Fruit fly (Drosophila melanogaster) whole organism, embryonic: Measurements from ENCODE around the gene Mrtf.
A peak's percentile ranks its signal among the peaks of the same experiment; 100 is the strongest.

Experiments used
- Aef1 ChIP-seq: fragments of 200-800 bp; sonication (Bioruptor generic); IDR thresholded peaks from 3 replicates; pipeline ENCODE4 v1.3.6; 2022; ENCODE audit warnings: missing biosample characterization, missing genetic modification characterization
- BEAF-32 ChIP-seq: fragments of 200-800 bp; sonication (Bioruptor generic); optimal IDR thresholded peaks from 3 replicates; lab custom pipeline; 2017; ENCODE audit warnings: missing biosample characterization, missing genetic modification characterization, mild to moderate bottlenecking, moderate library complexity, missing genetic modification reagents
- CG10654 ChIP-seq: fragments of 200-800 bp; sonication (Bioruptor generic); optimal IDR thresholded peaks from 2 replicates; lab custom pipeline; 2016; ENCODE audit warnings: missing biosample characterization, missing genetic modification characterization
- CG11695 ChIP-seq: fragments of 200-800 bp; sonication (Bioruptor generic); IDR thresholded peaks from 3 replicates; pipeline ENCODE4 v1.3.6; 2022; ENCODE audit warnings: missing biosample characterization, missing genetic modification characterization
- CG13287 ChIP-seq: fragments of 200-800 bp; sonication (Bioruptor generic); IDR thresholded peaks from 2 replicates; pipeline ENCODE4 v1.3.6; 2022; ENCODE audit warnings: missing biosample characterization, missing genetic modification characterization; ENCODE audit not compliant: partially characterized antibody
- CG14441 ChIP-seq: fragments of 200-800 bp; sonication (Bioruptor generic); IDR thresholded peaks from 2 replicates; pipeline ENCODE4 v1.3.6; 2022; ENCODE audit warnings: missing biosample characterization, missing genetic modification characterization
- CG14860 ChIP-seq: fragments of 200-800 bp; sonication (Bioruptor generic); IDR thresholded peaks from 3 replicates; pipeline ENCODE4 v1.3.6; 2022; ENCODE audit warnings: missing biosample characterization, missing genetic modification characterization; ENCODE audit not compliant: partially characterized antibody
- CG15269 ChIP-seq: fragments of 200-800 bp; sonication (Bioruptor generic); optimal IDR thresholded peaks from 2 replicates; lab custom pipeline; 2018; ENCODE audit warnings: missing biosample characterization, mild to moderate bottlenecking, missing genetic modification characterization, moderate library complexity
- CG16779 ChIP-seq: fragments of 200-800 bp; sonication (Bioruptor generic); IDR thresholded peaks from 2 replicates; pipeline ENCODE4 v1.3.6; 2022; ENCODE audit warnings: missing biosample characterization, missing genetic modification characterization
- CG17361 ChIP-seq: fragments of 200-800 bp; sonication (Bioruptor generic); IDR thresholded peaks from 3 replicates; pipeline ENCODE4 v1.3.6; 2022; ENCODE audit warnings: missing biosample characterization, missing genetic modification characterization
- CG18476 ChIP-seq: fragments of 200-800 bp; sonication (Bioruptor generic); optimal IDR thresholded peaks from 2 replicates; lab custom pipeline; 2016; ENCODE audit warnings: missing biosample characterization, mild to moderate bottlenecking, missing genetic modification characterization
- CG18764 ChIP-seq: fragments of 200-800 bp; sonication (Bioruptor generic); optimal IDR thresholded peaks from 3 replicates; lab custom pipeline; 2016; ENCODE audit warnings: missing biosample characterization, missing genetic modification characterization
- CG2678 ChIP-seq: fragments of 200-800 bp; sonication (Bioruptor generic); optimal IDR thresholded peaks from 3 replicates; lab custom pipeline; 2019; ENCODE audit warnings: missing biosample characterization, mild to moderate bottlenecking, missing genetic modification characterization, moderate library complexity
- CG30020 ChIP-seq: fragments of 200-800 bp; optimal IDR thresholded peaks from 2 replicates; lab custom pipeline; 2019; ENCODE audit warnings: missing biosample characterization, mild to moderate bottlenecking, missing genetic modification characterization, moderate library complexity
- CG3726 ChIP-seq: fragments of 200-800 bp; sonication (Bioruptor generic); IDR thresholded peaks from 3 replicates; pipeline ENCODE4, ENCODE4 v1.3.6; 2022; ENCODE audit warnings: missing biosample characterization, missing genetic modification characterization
- CG3838 ChIP-seq: fragments of 200-800 bp; sonication (Bioruptor generic); optimal IDR thresholded peaks from 3 replicates; lab custom pipeline; 2016; ENCODE audit warnings: missing biosample characterization, missing genetic modification characterization
- CG42726 ChIP-seq: fragments of 200-800 bp; sonication (Bioruptor generic); IDR thresholded peaks from 2 replicates; pipeline ENCODE4 v1.3.6; 2022; ENCODE audit warnings: missing biosample characterization, missing genetic modification characterization; ENCODE audit not compliant: partially characterized antibody
- CG6175 ChIP-seq: fragments of 200-800 bp; sonication (Bioruptor generic); IDR thresholded peaks from 3 replicates; pipeline ENCODE4 v1.3.6; 2022; ENCODE audit warnings: missing biosample characterization, missing genetic modification characterization
- CG6854 ChIP-seq: fragments of 200-800 bp; sonication (Bioruptor generic); optimal IDR thresholded peaks from 3 replicates; lab custom pipeline; 2017; ENCODE audit warnings: missing biosample characterization, mild to moderate bottlenecking, missing genetic modification characterization
- CG9727 ChIP-seq: fragments of 200-800 bp; sonication (Bioruptor generic); optimal IDR thresholded peaks from 3 replicates; lab custom pipeline; 2017; ENCODE audit warnings: missing biosample characterization, mild to moderate bottlenecking, missing genetic modification characterization
- CG9817 ChIP-seq: fragments of 200-800 bp; sonication (Bioruptor generic); optimal IDR thresholded peaks from 2 replicates; lab custom pipeline; 2018; ENCODE audit warnings: missing biosample characterization, mild to moderate bottlenecking, missing genetic modification characterization, moderate library complexity
- CG9876 ChIP-seq: fragments of 200-800 bp; sonication (Bioruptor generic); optimal IDR thresholded peaks from 2 replicates; lab custom pipeline; 2016; ENCODE audit warnings: missing biosample characterization, missing genetic modification characterization
- Dbx ChIP-seq: fragments of 200-800 bp; sonication (Bioruptor generic); IDR thresholded peaks from 3 replicates; pipeline ENCODE4 v1.3.6; 2022; ENCODE audit warnings: missing biosample characterization, missing genetic modification characterization
- Deaf1 ChIP-seq: fragments of 200-800 bp; optimal IDR thresholded peaks from 3 replicates; lab custom pipeline; 2019; ENCODE audit warnings: missing biosample characterization, mild to moderate bottlenecking, missing genetic modification characterization, moderate library complexity
- Dref ChIP-seq: fragments of 200-800 bp; sonication (Bioruptor generic); IDR thresholded peaks from 2 replicates; pipeline ENCODE4 v1.3.6; 2022; ENCODE audit warnings: missing biosample characterization, missing genetic modification characterization
- Nf-YC ChIP-seq: fragments of 200-800 bp; optimal IDR thresholded peaks from 3 replicates; lab custom pipeline; 2019; ENCODE audit warnings: missing biosample characterization, mild to moderate bottlenecking, missing genetic modification characterization, moderate library complexity
- Oaz ChIP-seq: fragments of 200-800 bp; sonication (Bioruptor generic); IDR thresholded peaks from 2 replicates; pipeline ENCODE4 v1.3.6; 2022; ENCODE audit warnings: missing biosample characterization, missing genetic modification characterization
- Pdp1 ChIP-seq, 2 experiments: fragments of 200-800 bp; sonication (Bioruptor generic); optimal IDR thresholded peaks; 3 replicates each; lab custom pipeline; 2016; ENCODE audit warnings: missing biosample characterization in 2 of 2, missing genetic modification characterization in 2 of 2, mild to moderate bottlenecking in 1 of 2, moderate library complexity in 1 of 2
- Ptx1 ChIP-seq: fragments of 200-800 bp; sonication (Bioruptor generic); IDR thresholded peaks from 2 replicates; pipeline ENCODE4 v1.3.6; 2022; ENCODE audit warnings: missing biosample characterization, missing genetic modification characterization
- ac ChIP-seq: fragments of 200-800 bp; sonication (Bioruptor generic); optimal IDR thresholded peaks from 3 replicates; lab custom pipeline; 2017; ENCODE audit warnings: missing biosample characterization, mild to moderate bottlenecking, missing genetic modification characterization
- amos ChIP-seq: fragments of 200-800 bp; sonication (Bioruptor generic); IDR thresholded peaks from 2 replicates; pipeline ENCODE4 v1.3.6; 2022; ENCODE audit warnings: missing biosample characterization, missing genetic modification characterization; ENCODE audit not compliant: partially characterized antibody
- ara ChIP-seq: fragments of 200-800 bp; sonication (Bioruptor generic); IDR thresholded peaks from 2 replicates; pipeline ENCODE4 v1.3.6; 2022; ENCODE audit warnings: missing biosample characterization, missing genetic modification characterization
- bbx ChIP-seq: fragments of 200-800 bp; sonication (Bioruptor generic); IDR thresholded peaks from 2 replicates; pipeline ENCODE4 v1.3.6; 2022; ENCODE audit warnings: missing biosample characterization, missing genetic modification characterization; ENCODE audit not compliant: partially characterized antibody
- btn ChIP-seq: fragments of 200-800 bp; sonication (Bioruptor generic); optimal IDR thresholded peaks from 2 replicates; lab custom pipeline; 2016; ENCODE audit warnings: missing biosample characterization, missing genetic modification characterization
- cad ChIP-seq: fragments of >200 bp; optimal IDR thresholded peaks from 2 replicates; lab custom pipeline; 2017; ENCODE audit warnings: missing biosample characterization, missing genetic modification characterization
- cwo ChIP-seq: fragments of 200-800 bp; sonication (Bioruptor generic); optimal IDR thresholded peaks from 3 replicates; lab custom pipeline; 2017; ENCODE audit warnings: missing biosample characterization, missing genetic modification characterization, mild to moderate bottlenecking, moderate library complexity, missing genetic modification reagents
- emc ChIP-seq: fragments of 200-800 bp; sonication (Bioruptor generic); optimal IDR thresholded peaks from 2 replicates; lab custom pipeline; 2016; ENCODE audit warnings: missing biosample characterization, missing genetic modification characterization
- fd96Cb ChIP-seq: fragments of 200-800 bp; sonication (Bioruptor generic); optimal IDR thresholded peaks from 2 replicates; lab custom pipeline; 2018; ENCODE audit warnings: missing biosample characterization, mild to moderate bottlenecking, missing genetic modification characterization, moderate library complexity
- gce ChIP-seq: fragments of 200-800 bp; sonication (Bioruptor generic); IDR thresholded peaks from 3 replicates; pipeline ENCODE4 v1.3.6; 2022; ENCODE audit warnings: missing biosample characterization, missing genetic modification characterization
- gsb ChIP-seq: fragments of 200-800 bp; sonication (Bioruptor generic); IDR thresholded peaks from 2 replicates; pipeline ENCODE4 v1.3.6; 2022; ENCODE audit warnings: missing biosample characterization, missing genetic modification characterization
- hbn ChIP-seq: fragments of 200-800 bp; sonication (Bioruptor generic); IDR thresholded peaks from 2 replicates; pipeline ENCODE4 v1.3.6; 2022; ENCODE audit warnings: missing biosample characterization, missing genetic modification characterization; ENCODE audit not compliant: partially characterized antibody
- klu ChIP-seq: fragments of 200-800 bp; sonication (Bioruptor generic); IDR thresholded peaks from 2 replicates; pipeline ENCODE4 v1.3.6; 2022; ENCODE audit warnings: missing biosample characterization, missing genetic modification characterization
- nerfin-2 ChIP-seq: fragments of 200-800 bp; sonication (Bioruptor generic); IDR thresholded peaks from 2 replicates; pipeline ENCODE4 v1.3.6; 2022; ENCODE audit warnings: missing biosample characterization, missing genetic modification characterization; ENCODE audit not compliant: partially characterized antibody
- rib ChIP-seq: fragments of 200-800 bp; sonication (Bioruptor generic); IDR thresholded peaks from 2 replicates; pipeline ENCODE4 v1.3.6; 2022; ENCODE audit warnings: missing biosample characterization, missing genetic modification characterization
- seq ChIP-seq: fragments of 200-800 bp; sonication (Bioruptor generic); IDR thresholded peaks from 2 replicates; pipeline ENCODE4 v1.3.6; 2022; ENCODE audit warnings: missing biosample characterization, missing genetic modification characterization
- sqz ChIP-seq: fragments of 200-800 bp; sonication (Bioruptor generic); optimal IDR thresholded peaks from 3 replicates; lab custom pipeline; 2018; ENCODE audit warnings: missing biosample characterization, mild to moderate bottlenecking, missing genetic modification characterization
- tap ChIP-seq: fragments of 200-800 bp; optimal IDR thresholded peaks from 3 replicates; lab custom pipeline; 2019; ENCODE audit warnings: missing biosample characterization, mild to moderate bottlenecking, missing genetic modification characterization, moderate library complexity
- tio ChIP-seq: fragments of 200-800 bp; sonication (Bioruptor generic); optimal IDR thresholded peaks from 2 replicates; lab custom pipeline; 2017; ENCODE audit warnings: missing biosample characterization, missing genetic modification characterization, inconsistent platforms
- ttk ChIP-seq: fragments of 200-800 bp; sonication (Bioruptor generic); IDR thresholded peaks from 2 replicates; pipeline ENCODE4 v2.1.2; 2022; ENCODE audit warnings: missing biosample characterization, missing genetic modification characterization
- twi ChIP-seq: fragments of 200-800 bp; optimal IDR thresholded peaks from 2 replicates; lab custom pipeline; 2019; ENCODE audit warnings: missing biosample characterization, mild to moderate bottlenecking, missing genetic modification characterization, moderate library complexity

Gene Mrtf

DNA sequence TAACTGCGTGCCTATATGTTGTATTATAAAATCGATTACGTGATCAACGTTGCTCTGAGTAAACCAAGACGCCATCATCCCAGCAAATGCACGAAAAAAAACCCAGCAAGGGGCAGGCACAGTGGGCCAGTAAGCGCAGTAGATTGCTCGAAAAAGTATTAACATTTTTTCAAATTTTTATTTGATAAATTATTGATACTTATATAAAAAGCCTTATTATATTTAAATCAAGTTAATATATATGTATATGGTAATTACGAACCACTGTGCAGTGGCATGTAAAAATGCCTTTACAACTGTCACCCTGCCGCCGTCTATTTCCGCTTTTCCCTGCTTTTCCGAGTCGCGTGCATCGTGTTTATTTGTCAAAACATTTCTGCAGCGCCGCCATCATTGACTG is 39.3 kb downstream of the Mrtf start (continued):
- TF ChIP-seq gsb, result peak; percentile 71
- TF ChIP-seq CG18764 (GFP tag; lab: Kevin White, UChicago), result no peak
- no peak for TF ChIP-seq CG2678 (tag; lab: Kevin White, UChicago)
- TF ChIP-seq fd96Cb (tag; lab: Kevin White, UChicago), result no peak
- TF ChIP-seq CG6175 (GFP tag; lab: Robert Waterston, UW), result 0 out of 3 replicates have a peak, but pooled peaks have one; percentile 16
- TF ChIP-seq twi, result no peak
- no peak for TF ChIP-seq CG10654 (GFP tag; lab: Kevin White, UChicago)
- TF ChIP-seq nerfin-2 (GFP tag; lab: Robert Waterston, UW), result no peak
- TF ChIP-seq CG13287 (GFP tag; lab: Robert Waterston, UW), result no peak
- no peak for TF ChIP-seq amos (GFP tag; lab: Robert Waterston, UW)
- peak; percentile 71 for TF ChIP-seq CG14441
- no peak for TF ChIP-seq tio (GFP tag; lab: Kevin White, UChicago)
- TF ChIP-seq emc (GFP tag; lab: Kevin White, UChicago), result no peak
- 0 out of 2 replicates have a peak, but pooled peaks have one; percentile 15 for TF ChIP-seq Dref (GFP tag; lab: Robert Waterston, UW)
- no peak for TF ChIP-seq BEAF-32 (GFP tag; lab: Kevin White, UChicago)
- no peak for TF ChIP-seq tap (tag; lab: Kevin White, UChicago)
- no peak for TF ChIP-seq cad (GFP tag; lab: Kevin White, UChicago)
- no peak for TF ChIP-seq CG30020
- 0 out of 2 replicates have a peak, but pooled peaks have one; percentile 45 for TF ChIP-seq rib
- TF ChIP-seq Aef1 (GFP tag; lab: Robert Waterston, UW), result peak; percentile 34; the same call in 1 of the 3 replicates
- TF ChIP-seq CG17361 (GFP tag; lab: Robert Waterston, UW), result no peak
- TF ChIP-seq CG42726 (GFP tag; lab: Robert Waterston, UW), result no peak
- peak; percentile 6 for TF ChIP-seq CG9727 (GFP tag; lab: Kevin White, UChicago)
- 0 out of 3 replicates have a peak, but pooled peaks have one; percentile 23 for TF ChIP-seq Dbx (GFP tag; lab: Robert Waterston, UW)
- TF ChIP-seq CG14860 (GFP tag; lab: Robert Waterston, UW), result no peak
- no peak for TF ChIP-seq bbx
- TF ChIP-seq seq, result peak; percentile 65
- TF ChIP-seq Oaz, result peak; percentile 49; the same call in 1 of the 2 replicates
- no peak for TF ChIP-seq CG18476 (GFP tag; lab: Kevin White, UChicago)
- TF ChIP-seq Nf-YC (tag; lab: Kevin White, UChicago), result no peak
- no peak for TF ChIP-seq btn (GFP tag; lab: Kevin White, UChicago)
- no peak for TF ChIP-seq sqz (GFP tag; lab: Kevin White, UChicago)
- no peak for TF ChIP-seq gce (GFP tag; lab: Robert Waterston, UW)
- TF ChIP-seq CG16779 (GFP tag; lab: Robert Waterston, UW), result 0 out of 2 replicates have a peak, but pooled peaks have one; percentile 23
- peak; percentile 75 for TF ChIP-seq CG11695 (GFP tag; lab: Robert Waterston, UW)
- no peak for TF ChIP-seq ara (GFP tag; lab: Robert Waterston, UW)
- no peak for TF ChIP-seq CG6854 (GFP tag; lab: Kevin White, UChicago)
- TF ChIP-seq Pdp1 (GFP tag; optimal IDR thresholded peaks at IDR 0.05; lab: Kevin White, UChicago), result no peak
- no peak for TF ChIP-seq klu (GFP tag; lab: Robert Waterston, UW)
- peak; percentile 56 for TF ChIP-seq Ptx1 (GFP tag; lab: Robert Waterston, UW)
- no peak for TF ChIP-seq CG3838
- peak; percentile 26 for TF ChIP-seq cwo
- peak; percentile 62; the same call in 2 of the 3 replicates for TF ChIP-seq CG3726 (GFP tag; lab: Robert Waterston, UW)
- peak; percentile 45 for TF ChIP-seq CG15269 (tag; lab: Kevin White, UChicago)
- peak; percentile 37; the same call in 1 of the 2 replicates for TF ChIP-seq ttk (GFP tag; lab: Robert Waterston, UW)
- no peak for TF ChIP-seq CG9876
- no peak for TF ChIP-seq hbn (GFP tag; lab: Robert Waterston, UW)
- no peak for TF ChIP-seq Deaf1 (tag; lab: Kevin White, UChicago)
- no peak for TF ChIP-seq CG9817 (tag; lab: Kevin White, UChicago)
- TF ChIP-seq ac, result no peak
